Fruit fly (Drosophila melanogaster) whole organism, embryonic: ENCODE results near the gene CG4645.
A peak's percentile ranks its signal among the peaks of the same experiment; 100 is the strongest.

Source experiments
- Antp ChIP-seq: fragments of 200-800 bp; sonication (Bioruptor generic); optimal IDR thresholded peaks from 3 replicates; lab custom pipeline; 2016; ENCODE audit warnings: missing biosample characterization, missing genetic modification characterization
- CG12391 ChIP-seq: fragments of 200-800 bp; sonication (Bioruptor generic); optimal IDR thresholded peaks from 3 replicates; lab custom pipeline; 2018; ENCODE audit warnings: missing biosample characterization, mild to moderate bottlenecking, missing genetic modification characterization, moderate library complexity
- CG13424 ChIP-seq: fragments of 200-800 bp; sonication (Bioruptor generic); optimal IDR thresholded peaks from 2 replicates; lab custom pipeline; 2019; ENCODE audit warnings: missing biosample characterization, mild to moderate bottlenecking, missing genetic modification characterization, moderate library complexity
- CG14050 ChIP-seq: fragments of 200-800 bp; sonication (Bioruptor generic); IDR thresholded peaks from 3 replicates; pipeline ENCODE4 v1.3.6; 2022; ENCODE audit warnings: missing biosample characterization, missing genetic modification characterization
- CG1602 ChIP-seq: fragments of 200-800 bp; sonication (Bioruptor generic); optimal IDR thresholded peaks from 3 replicates; lab custom pipeline; 2016; ENCODE audit warnings: missing biosample characterization, missing genetic modification characterization
- CG16813 ChIP-seq: fragments of 200-800 bp; sonication (Bioruptor generic); IDR thresholded peaks from 3 replicates; pipeline ENCODE4 v1.3.6; 2022; ENCODE audit warnings: missing biosample characterization, missing genetic modification characterization; ENCODE audit not compliant: partially characterized antibody
- CG2129 ChIP-seq: fragments of 200-800 bp; sonication (Bioruptor generic); IDR thresholded peaks from 2 replicates; pipeline ENCODE4 v1.3.6; 2022; ENCODE audit warnings: missing biosample characterization, missing genetic modification characterization; ENCODE audit not compliant: partially characterized antibody
- CG2875 ChIP-seq: fragments of 200-800 bp; sonication (Bioruptor generic); optimal IDR thresholded peaks from 2 replicates; lab custom pipeline; 2017; ENCODE audit warnings: missing biosample characterization, mild to moderate bottlenecking, missing genetic modification characterization, missing genetic modification reagents
- CG30431 ChIP-seq: fragments of 200-800 bp; sonication (Bioruptor generic); optimal IDR thresholded peaks from 2 replicates; lab custom pipeline; 2017; ENCODE audit warnings: missing biosample characterization, missing genetic modification characterization
- CG5953 ChIP-seq: fragments of 200-800 bp; sonication (Bioruptor generic); IDR thresholded peaks from 2 replicates; pipeline ENCODE4 v1.3.6; 2022; ENCODE audit warnings: missing biosample characterization, missing genetic modification characterization
- CG7271 ChIP-seq: fragments of 200-800 bp; sonication (Bioruptor generic); optimal IDR thresholded peaks from 2 replicates; lab custom pipeline; 2018; ENCODE audit warnings: missing biosample characterization, mild to moderate bottlenecking, missing genetic modification characterization, moderate library complexity
- CG7556 ChIP-seq: fragments of 200-800 bp; sonication (Bioruptor generic); optimal IDR thresholded peaks from 2 replicates; lab custom pipeline; 2017; ENCODE audit warnings: missing biosample characterization, mild to moderate bottlenecking, missing genetic modification characterization
- CG7839 ChIP-seq: fragments of 200-800 bp; sonication (Bioruptor generic); optimal IDR thresholded peaks from 3 replicates; lab custom pipeline; 2018; ENCODE audit warnings: missing biosample characterization, mild to moderate bottlenecking, missing genetic modification characterization, moderate library complexity
- CG7963 ChIP-seq: fragments of 200-800 bp; sonication (Bioruptor generic); IDR thresholded peaks from 3 replicates; pipeline ENCODE4 v1.3.6; 2022; ENCODE audit warnings: missing biosample characterization, missing genetic modification characterization; ENCODE audit not compliant: partially characterized antibody
- CG8765 ChIP-seq: fragments of 200-800 bp; sonication (Bioruptor generic); IDR thresholded peaks from 2 replicates; pipeline ENCODE4 v1.3.6; 2022; ENCODE audit warnings: missing biosample characterization, missing genetic modification characterization
- CG8924 ChIP-seq: fragments of 200-800 bp; optimal IDR thresholded peaks from 3 replicates; lab custom pipeline; 2019; ENCODE audit warnings: missing biosample characterization, mild to moderate bottlenecking, missing genetic modification characterization, moderate library complexity
- CG9817 ChIP-seq: fragments of 200-800 bp; sonication (Bioruptor generic); optimal IDR thresholded peaks from 2 replicates; lab custom pipeline; 2018; ENCODE audit warnings: missing biosample characterization, mild to moderate bottlenecking, missing genetic modification characterization, moderate library complexity
- CoRest ChIP-seq: fragments of 200-800 bp; sonication (Bioruptor generic); optimal IDR thresholded peaks from 3 replicates; lab custom pipeline; 2018; ENCODE audit warnings: missing biosample characterization, mild to moderate bottlenecking, missing genetic modification characterization, moderate library complexity
- Fer2 ChIP-seq: fragments of 200-800 bp; sonication (Bioruptor generic); optimal IDR thresholded peaks from 2 replicates; lab custom pipeline; 2018; ENCODE audit warnings: missing biosample characterization, mild to moderate bottlenecking, missing genetic modification characterization, moderate library complexity
- Lim3 ChIP-seq: fragments of 200-800 bp; sonication (Bioruptor generic); IDR thresholded peaks from 2 replicates; pipeline ENCODE4 v1.3.6; 2022; ENCODE audit warnings: missing biosample characterization, missing genetic modification characterization
- MTF-1 ChIP-seq: fragments of 200-800 bp; sonication (Bioruptor generic); optimal IDR thresholded peaks from 2 replicates; lab custom pipeline; 2018; ENCODE audit warnings: missing biosample characterization, mild to moderate bottlenecking, missing genetic modification characterization, borderline replicate concordance
- Myb ChIP-seq: fragments of 200-800 bp; sonication (Bioruptor generic); optimal IDR thresholded peaks from 2 replicates; lab custom pipeline; 2016; ENCODE audit warnings: missing biosample characterization, missing genetic modification characterization
- NC2α ChIP-seq: fragments of 200-800 bp; sonication (Bioruptor generic); optimal IDR thresholded peaks from 2 replicates; lab custom pipeline; 2016; ENCODE audit warnings: missing biosample characterization, missing genetic modification characterization
- NFAT ChIP-seq: fragments of 200-800 bp; sonication (Bioruptor generic); IDR thresholded peaks from 2 replicates; pipeline ENCODE4 v1.3.6; 2022; ENCODE audit warnings: missing biosample characterization, missing genetic modification characterization
- NK7.1 ChIP-seq: fragments of 200-800 bp; sonication (Bioruptor generic); optimal IDR thresholded peaks from 3 replicates; lab custom pipeline; 2016; ENCODE audit warnings: missing biosample characterization, missing genetic modification characterization
- Neu2 ChIP-seq: fragments of 200-800 bp; sonication (Bioruptor generic); optimal IDR thresholded peaks from 3 replicates; lab custom pipeline; 2016; ENCODE audit warnings: missing biosample characterization, missing genetic modification characterization, borderline replicate concordance
- Rfx ChIP-seq: fragments of 200-800 bp; sonication (Bioruptor generic); IDR thresholded peaks from 2 replicates; pipeline ENCODE4 v1.3.6; 2022; ENCODE audit warnings: missing biosample characterization, missing genetic modification characterization
- Tbp ChIP-seq: fragments of >200 bp; optimal IDR thresholded peaks from 2 replicates; lab custom pipeline; 2018; ENCODE audit warnings: missing biosample characterization, missing genetic modification characterization
- Trl ChIP-seq, 3 experiments: fragments of >200 bp in 2 of 3; fragments of 200-800 bp in 1 of 3; sonication (Bioruptor generic) in 1 of 3; optimal IDR thresholded peaks; 2 replicates in 1 of 3; 3 replicates in 2 of 3; lab custom pipeline; 2016 to 2017; ENCODE audit warnings: missing biosample characterization in 1 of 3, missing genetic modification characterization in 1 of 3
- Xrp1 ChIP-seq: fragments of 200-800 bp; sonication (Bioruptor generic); IDR thresholded peaks from 2 replicates; pipeline ENCODE4 v1.3.6; 2022; ENCODE audit warnings: missing biosample characterization, missing genetic modification characterization
- ato ChIP-seq: fragments of 200-800 bp; sonication (Bioruptor generic); IDR thresholded peaks from 2 replicates; pipeline ENCODE4 v1.3.6; 2022; ENCODE audit warnings: missing biosample characterization, missing genetic modification characterization; ENCODE audit not compliant: partially characterized antibody
- bsh ChIP-seq, 2 experiments: fragments of 200-800 bp; sonication (Bioruptor generic); optimal IDR thresholded peaks; 2 replicates each; lab custom pipeline; 2017 to 2018; ENCODE audit warnings: mild to moderate bottlenecking in 2 of 2, missing biosample characterization in 2 of 2, missing genetic modification characterization in 2 of 2, moderate library complexity in 1 of 2
- croc ChIP-seq: fragments of 200-800 bp; sonication (Bioruptor generic); conservative IDR thresholded peaks from 3 replicates; pipeline ENCODE4 v1.3.6; 2022; ENCODE audit warnings: missing biosample characterization, missing genetic modification characterization
- disco-r ChIP-seq: fragments of 200-800 bp; sonication (Bioruptor generic); optimal IDR thresholded peaks from 2 replicates; lab custom pipeline; 2016; ENCODE audit warnings: missing biosample characterization, missing genetic modification characterization
- dmrt11E ChIP-seq: fragments of 200-800 bp; sonication (Bioruptor generic); optimal IDR thresholded peaks from 3 replicates; lab custom pipeline; 2018; ENCODE audit warnings: missing biosample characterization, mild to moderate bottlenecking, missing genetic modification characterization, moderate library complexity
- gsb ChIP-seq: fragments of 200-800 bp; sonication (Bioruptor generic); IDR thresholded peaks from 2 replicates; pipeline ENCODE4 v1.3.6; 2022; ENCODE audit warnings: missing biosample characterization, missing genetic modification characterization
- kah ChIP-seq: fragments of 200-800 bp; sonication (Bioruptor generic); optimal IDR thresholded peaks from 2 replicates; lab custom pipeline; 2018; ENCODE audit warnings: missing biosample characterization, mild to moderate bottlenecking, missing genetic modification characterization
- knrl ChIP-seq: fragments of 200-800 bp; sonication (Bioruptor generic); IDR thresholded peaks from 3 replicates; pipeline ENCODE4 v1.3.6; 2022; ENCODE audit warnings: missing biosample characterization, missing genetic modification characterization; ENCODE audit not compliant: partially characterized antibody
- lov ChIP-seq, 2 experiments: fragments of 200-800 bp in 1 of 2; fragments of >200 bp in 1 of 2; sonication (Bioruptor generic) in 1 of 2; IDR thresholded peaks in 1 of 2; optimal IDR thresholded peaks in 1 of 2; 2 replicates in 1 of 2; 3 replicates in 1 of 2; pipeline versions ENCODE4 v1.3.6 to Lab custom; 2017 to 2022; ENCODE audit warnings: missing biosample characterization in 1 of 2, missing genetic modification characterization in 1 of 2
- maf-S ChIP-seq: fragments of 200-800 bp; sonication (Bioruptor generic); optimal IDR thresholded peaks from 2 replicates; lab custom pipeline; 2016; ENCODE audit warnings: missing biosample characterization, missing genetic modification characterization
- mam ChIP-seq: fragments of 200-800 bp; sonication (Bioruptor generic); optimal IDR thresholded peaks from 3 replicates; lab custom pipeline; 2016; ENCODE audit warnings: missing biosample characterization, missing genetic modification characterization
- nerfin-2 ChIP-seq: fragments of 200-800 bp; sonication (Bioruptor generic); IDR thresholded peaks from 2 replicates; pipeline ENCODE4 v1.3.6; 2022; ENCODE audit warnings: missing biosample characterization, missing genetic modification characterization; ENCODE audit not compliant: partially characterized antibody
- oc ChIP-seq: fragments of 200-800 bp; sonication (Bioruptor generic); optimal IDR thresholded peaks from 2 replicates; lab custom pipeline; 2018; ENCODE audit warnings: missing biosample characterization, mild to moderate bottlenecking, missing genetic modification characterization, moderate library complexity
- pb ChIP-seq: fragments of 200-800 bp; sonication (Bioruptor generic); optimal IDR thresholded peaks from 3 replicates; lab custom pipeline; 2016; ENCODE audit warnings: missing biosample characterization, missing genetic modification characterization
- pfk ChIP-seq: fragments of 200-800 bp; sonication (Bioruptor generic); optimal IDR thresholded peaks from 2 replicates; lab custom pipeline; 2018; ENCODE audit warnings: missing biosample characterization, mild to moderate bottlenecking, missing genetic modification characterization, moderate library complexity
- ranshi ChIP-seq: fragments of 200-800 bp; sonication (Bioruptor generic); IDR thresholded peaks from 2 replicates; pipeline ENCODE4 v1.3.6; 2022; ENCODE audit warnings: missing biosample characterization, missing genetic modification characterization
- slou ChIP-seq: fragments of 200-800 bp; sonication (Bioruptor generic); optimal IDR thresholded peaks from 3 replicates; lab custom pipeline; 2016; ENCODE audit warnings: missing biosample characterization, missing genetic modification characterization
- zf30C ChIP-seq: fragments of 200-800 bp; sonication (Bioruptor generic); optimal IDR thresholded peaks from 3 replicates; lab custom pipeline; 2018; ENCODE audit warnings: missing biosample characterization, mild to moderate bottlenecking, missing genetic modification characterization

CG4645 gene

dm6 chrX:12937825-12938520 lies 28.2 kb downstream of the CG4645 start:
- TF ChIP-seq pb (GFP tag; lab: Kevin White, UChicago) (no peak), CG13424 (tag; lab: Kevin White, UChicago) (peak; percentile 66), CG2129 (GFP tag; lab: Robert Waterston, UW) (no peak), NC2α (GFP tag; lab: Kevin White, UChicago) (no peak), maf-S (GFP tag; lab: Kevin White, UChicago) (no peak), CG8924 (tag; lab: Kevin White, UChicago) (peak; percentile 59), Myb (GFP tag; lab: Kevin White, UChicago) (no peak), croc (GFP tag; lab: Robert Waterston, UW) (no peak), MTF-1 (no peak), mam (GFP tag; lab: Kevin White, UChicago) (no peak), CG16813 (GFP tag; lab: Robert Waterston, UW) (no peak), nerfin-2 (no peak), Trl (optimal IDR thresholded peaks at IDR 0.05; lab: Kevin White, UChicago) (peak; percentile 70 to 80), Trl (GFP tag; optimal IDR thresholded peaks at IDR 0.05; lab: Kevin White, UChicago) (no peak), bsh (GFP tag; optimal IDR thresholded peaks at IDR 0.05; lab: Kevin White, UChicago) (peak in 1 of 2 experiments; percentile 63), CG1602 (no peak), pfk (GFP tag; lab: Kevin White, UChicago) (no peak), Antp (GFP tag; lab: Kevin White, UChicago) (no peak), NK7.1 (no peak), NFAT (no peak), ato (no peak), CG7963 (no peak), Tbp (GFP tag; lab: Kevin White, UChicago) (no peak), dmrt11E (tag; lab: Kevin White, UChicago) (peak; percentile 17), CG30431 (GFP tag; lab: Kevin White, UChicago) (no peak), CG12391 (tag; lab: Kevin White, UChicago) (peak; percentile 53), CoRest (tag; lab: Kevin White, UChicago) (peak; percentile 54), CG7271 (tag; lab: Kevin White, UChicago) (no peak), CG8765 (GFP tag; lab: Robert Waterston, UW) (no peak), knrl (no peak), zf30C (GFP tag; lab: Kevin White, UChicago) (peak; percentile 78), disco-r (GFP tag; lab: Kevin White, UChicago) (no peak), CG7556 (peak; percentile 69), CG9817 (tag; lab: Kevin White, UChicago) (peak; percentile 10), Fer2 (no peak), lov (optimal IDR thresholded peaks at IDR 0.05; lab: Kevin White, UChicago) (no peak), lov (GFP tag; IDR thresholded peaks at IDR 0.05; lab: Robert Waterston, UW) (no peak), Xrp1 (GFP tag; lab: Robert Waterston, UW) (no peak), gsb (no peak), ranshi (GFP tag; lab: Robert Waterston, UW) (no peak), CG7839 (tag; lab: Kevin White, UChicago) (peak; percentile 73), kah (GFP tag; lab: Kevin White, UChicago) (no peak), slou (GFP tag; lab: Kevin White, UChicago) (no peak), oc (tag; lab: Kevin White, UChicago) (no peak), Lim3 (GFP tag; lab: Robert Waterston, UW) (no peak), CG2875 (GFP tag; lab: Kevin White, UChicago) (no peak), CG5953 (GFP tag; lab: Robert Waterston, UW) (no peak), Neu2 (GFP tag; lab: Kevin White, UChicago) (no peak), CG14050 (no peak), Rfx (peak; percentile 16; the same call in 1 of the 2 replicates)
